Worm (Caenorhabditis elegans): ENCODE data around the gene R13H4.6.

- TF ChIP-seq ama-1 (optimal IDR thresholded peaks at IDR 0.05) (no peak), F13C5.2 (tag; optimal IDR thresholded peaks at IDR 0.05) (no peak), hnd-1 (tag; optimal IDR thresholded peaks at IDR 0.05) (no peak), ets-7 (tag; optimal IDR thresholded peaks at IDR 0.05) (no peak), B0310.2 (tag; optimal IDR thresholded peaks at IDR 0.05) (no peak)
These were observed 34.7 kb downstream of the R13H4.6 start for ce11 chrV:11897604-11898003.
